Worm (Caenorhabditis elegans) whole organism, L4 larva: Measurements from ENCODE around the gene ZK666.8.

Experiments
- F49E8.2 ChIP-seq: sonication (generic microtip); optimal IDR thresholded peaks from 2 replicates; lab custom pipeline; 2016; ENCODE audit warnings: missing compliant biosample characterization, mild to moderate bottlenecking, missing genetic modification characterization, borderline replicate concordance
- T26A8.4 ChIP-seq: fragments of 200-800 bp; sonication (Bioruptor generic); IDR thresholded peaks from 2 replicates; pipeline ENCODE4 v1.3.6; 2022; ENCODE audit warnings: missing genetic modification characterization, missing compliant biosample characterization
- Y48G9A.11 ChIP-seq: fragments of 200-800 bp; sonication (Bioruptor generic); IDR thresholded peaks from 2 replicates; pipeline ENCODE4 v1.3.6; 2022; ENCODE audit warnings: missing genetic modification reagents, missing genetic modification characterization, missing compliant biosample characterization
- Y75B8A.6 ChIP-seq: fragments of 200-800 bp; sonication (Bioruptor generic); IDR thresholded peaks from 2 replicates; pipeline ENCODE4 v1.3.6; 2022; ENCODE audit warnings: missing genetic modification reagents, missing genetic modification characterization, missing compliant biosample characterization
- ZK546.5 ChIP-seq, 2 experiments: sonication (generic microtip); optimal IDR thresholded peaks; 2 replicates each; lab custom pipeline; 2017; ENCODE audit warnings: missing biosample characterization in 2 of 2, missing genetic modification characterization in 2 of 2
- ama-1 ChIP-seq: fragments of 150-350 bp; optimal IDR thresholded peaks from 2 replicates; lab custom pipeline; 2014; ENCODE audit warnings: inconsistent platforms, mixed read lengths
- ceh-28 ChIP-seq: fragments of 150-350 bp; optimal IDR thresholded peaks from 2 replicates; lab custom pipeline; 2014; ENCODE audit warnings: missing biosample characterization, missing genetic modification reagents, missing genetic modification characterization
- ceh-82 ChIP-seq: sonication (generic microtip); optimal IDR thresholded peaks from 2 replicates; lab custom pipeline; 2017; ENCODE audit warnings: missing biosample characterization, missing genetic modification characterization
- ctbp-1 ChIP-seq: fragments of 200-800 bp; sonication (Bioruptor generic); IDR thresholded peaks from 2 replicates; pipeline ENCODE4 v1.3.6; 2022; ENCODE audit warnings: missing genetic modification reagents, missing genetic modification characterization, missing compliant biosample characterization
- daf-16 ChIP-seq, 3 experiments: sonication (generic microtip); optimal IDR thresholded peaks; 2 replicates each; lab custom pipeline; 2016 to 2017; ENCODE audit warnings: missing genetic modification characterization in 3 of 3, missing genetic modification reagents in 3 of 3, mild to moderate bottlenecking in 2 of 3, missing compliant biosample characterization in 2 of 3, missing biosample characterization in 1 of 3, moderate library complexity in 1 of 3
- daf-19 ChIP-seq: fragments of 200-800 bp; sonication (Bioruptor generic); conservative IDR thresholded peaks from 2 replicates; pipeline ENCODE4 v1.3.6; 2022; ENCODE audit warnings: missing genetic modification characterization, missing compliant biosample characterization
- daf-8 ChIP-seq: fragments of 200-800 bp; sonication (Bioruptor generic); IDR thresholded peaks from 2 replicates; pipeline ENCODE4 v1.3.6; 2022; ENCODE audit warnings: missing genetic modification characterization, missing compliant biosample characterization
- dmd-6 ChIP-seq: fragments of 200-800 bp; sonication (Bioruptor generic); IDR thresholded peaks from 2 replicates; pipeline ENCODE4 v1.3.6; 2022; ENCODE audit warnings: missing genetic modification reagents, missing genetic modification characterization, missing compliant biosample characterization
- dpl-1 ChIP-seq: fragments of 150-350 bp; optimal IDR thresholded peaks from 2 replicates; lab custom pipeline; 2014; ENCODE audit warnings: missing biosample characterization, missing genetic modification reagents, missing genetic modification characterization
- dve-1 ChIP-seq: sonication (generic microtip); optimal IDR thresholded peaks from 2 replicates; lab custom pipeline; 2017; ENCODE audit warnings: antibody characterized with exemption, mild to moderate bottlenecking, missing genetic modification characterization, missing compliant biosample characterization; ENCODE audit not compliant: insufficient read depth
- fkh-10 ChIP-seq: fragments of 150-350 bp; optimal IDR thresholded peaks from 2 replicates; lab custom pipeline; 2014; ENCODE audit warnings: missing biosample characterization, missing genetic modification reagents, missing genetic modification characterization
- hif-1 ChIP-seq, 2 experiments: sonication (generic microtip); optimal IDR thresholded peaks; 2 replicates each; lab custom pipeline; 2016 to 2017; ENCODE audit warnings: missing compliant biosample characterization in 2 of 2, missing genetic modification characterization in 2 of 2, missing genetic modification reagents in 2 of 2, missing genotype in 2 of 2, mild to moderate bottlenecking in 1 of 2
- hlh-11 ChIP-seq: fragments of 200-800 bp; sonication (Bioruptor generic); optimal IDR thresholded peaks from 2 replicates; lab custom pipeline; 2018; ENCODE audit warnings: mild to moderate bottlenecking, missing genetic modification characterization, missing compliant biosample characterization
- hmg-1.1 ChIP-seq: fragments of 200-800 bp; sonication (Bioruptor generic); IDR thresholded peaks from 2 replicates; pipeline ENCODE4 v1.3.6; 2022; ENCODE audit warnings: missing genetic modification reagents, missing genetic modification characterization, missing compliant biosample characterization
- lim-7 ChIP-seq: fragments of 200-800 bp; sonication (Bioruptor generic); IDR thresholded peaks from 2 replicates; pipeline ENCODE4 v1.3.6; 2022; ENCODE audit warnings: missing genetic modification characterization, missing compliant biosample characterization
- lin-1 ChIP-seq: fragments of 200-800 bp; sonication (Bioruptor generic); IDR thresholded peaks from 2 replicates; pipeline ENCODE4 v1.3.6; 2022; ENCODE audit warnings: missing genetic modification reagents, missing genetic modification characterization, missing compliant biosample characterization
- lin-15B ChIP-seq: fragments of 150-350 bp; sonication (generic microtip); optimal IDR thresholded peaks from 3 replicates; lab custom pipeline; 2014; ENCODE audit warnings: missing biosample characterization, missing genetic modification characterization
- lsy-2 ChIP-seq, 2 experiments: fragments of 150-350 bp in 1 of 2; sonication (generic microtip) in 1 of 2; optimal IDR thresholded peaks; 2 replicates each; lab custom pipeline; 2014 to 2017; ENCODE audit warnings: missing biosample characterization in 2 of 2, missing genetic modification characterization in 2 of 2
- mdl-1 ChIP-seq, 2 experiments: fragments of 150-350 bp in 1 of 2; sonication (generic microtip) in 1 of 2; optimal IDR thresholded peaks; 2 replicates each; lab custom pipeline; 2014 to 2017; ENCODE audit warnings: missing biosample characterization in 2 of 2, missing genetic modification characterization in 2 of 2
- mdt-29 ChIP-seq: fragments of 200-800 bp; sonication (Bioruptor generic); IDR thresholded peaks from 2 replicates; pipeline ENCODE4 v1.3.6; 2022; ENCODE audit warnings: missing genetic modification reagents, missing genetic modification characterization, missing compliant biosample characterization
- mes-2 ChIP-seq: sonication (generic microtip); optimal IDR thresholded peaks from 2 replicates; lab custom pipeline; 2016; ENCODE audit warnings: missing genotype, mild to moderate bottlenecking, missing genetic modification characterization, missing compliant biosample characterization; ENCODE audit not compliant: poor library complexity, severe bottlenecking
- mxl-3 ChIP-seq: fragments of 200-800 bp; sonication (Bioruptor generic); optimal IDR thresholded peaks from 2 replicates; lab custom pipeline; 2018; ENCODE audit warnings: mild to moderate bottlenecking, missing genetic modification characterization, missing compliant biosample characterization
- nhr-237 ChIP-seq: sonication (generic microtip); optimal IDR thresholded peaks from 2 replicates; lab custom pipeline; 2017; ENCODE audit warnings: missing biosample characterization, missing genetic modification characterization
- nhr-28 ChIP-seq: fragments of 150-350 bp; optimal IDR thresholded peaks from 2 replicates; lab custom pipeline; 2014; ENCODE audit warnings: missing biosample characterization, missing genetic modification characterization
- nhr-42 ChIP-seq: fragments of 200-800 bp; sonication (Bioruptor generic); IDR thresholded peaks from 2 replicates; pipeline ENCODE4 v1.3.6; 2022; ENCODE audit warnings: missing genetic modification characterization, missing compliant biosample characterization
- nhr-48 ChIP-seq: sonication (generic microtip); optimal IDR thresholded peaks from 2 replicates; lab custom pipeline; 2016; ENCODE audit warnings: mild to moderate bottlenecking, missing genetic modification characterization, missing compliant biosample characterization
- nhr-76 ChIP-seq: fragments of 150-350 bp; optimal IDR thresholded peaks from 2 replicates; lab custom pipeline; 2014; ENCODE audit warnings: missing biosample characterization, missing genetic modification characterization
- php-3 ChIP-seq: fragments of 200-800 bp; sonication (Bioruptor generic); IDR thresholded peaks from 2 replicates; pipeline ENCODE4 v1.3.6; 2022; ENCODE audit warnings: missing genetic modification reagents, missing genetic modification characterization, missing compliant biosample characterization
- pqm-1 ChIP-seq: sonication (generic microtip); optimal IDR thresholded peaks from 2 replicates; lab custom pipeline; 2017; ENCODE audit warnings: missing biosample characterization, missing genetic modification characterization
- saeg-2 ChIP-seq: fragments of 200-800 bp; sonication (Bioruptor generic); IDR thresholded peaks from 2 replicates; pipeline ENCODE4 v1.3.6; 2022; ENCODE audit warnings: missing genetic modification reagents, missing genetic modification characterization, missing compliant biosample characterization
- skn-1 ChIP-seq: fragments of 150-350 bp; optimal IDR thresholded peaks from 2 replicates; lab custom pipeline; 2014; ENCODE audit warnings: missing biosample characterization, missing genetic modification characterization
- spr-1 ChIP-seq: sonication (generic microtip); optimal IDR thresholded peaks from 2 replicates; lab custom pipeline; 2016; ENCODE audit warnings: mild to moderate bottlenecking, missing genetic modification characterization, missing compliant biosample characterization
- tra-1 ChIP-seq: fragments of 200-800 bp; sonication (Bioruptor generic); IDR thresholded peaks from 2 replicates; pipeline ENCODE4 v1.3.6; 2022; ENCODE audit warnings: missing genetic modification reagents, missing genetic modification characterization, missing compliant biosample characterization
- unc-39 ChIP-seq: sonication (generic microtip); optimal IDR thresholded peaks from 2 replicates; lab custom pipeline; 2017; ENCODE audit warnings: missing biosample characterization, missing genetic modification characterization
- unc-62 ChIP-seq, 3 experiments: fragments of 150-350 bp in 1 of 3; sonication (generic microtip); optimal IDR thresholded peaks in 2 of 3; peaks in 1 of 3; 1 replicate in 1 of 3; 2 replicates in 2 of 3; lab custom pipeline; 2014 to 2017; ENCODE audit warnings: missing biosample characterization in 3 of 3, missing genetic modification characterization in 3 of 3, missing genetic modification reagents in 3 of 3, missing genotype in 1 of 3
- vab-7 ChIP-seq: fragments of 200-800 bp; sonication (Bioruptor generic); IDR thresholded peaks from 2 replicates; pipeline ENCODE4 v1.3.6; 2022; ENCODE audit warnings: missing genetic modification reagents, missing genetic modification characterization, missing compliant biosample characterization
- zfp-2 ChIP-seq: sonication (generic microtip); optimal IDR thresholded peaks from 2 replicates; lab custom pipeline; 2016; ENCODE audit warnings: mild to moderate bottlenecking, missing genetic modification characterization, missing compliant biosample characterization
- zfp-3 ChIP-seq: fragments of 200-800 bp; sonication (Bioruptor generic); conservative IDR thresholded peaks from 2 replicates; pipeline ENCODE4 v1.3.6; 2022; ENCODE audit warnings: missing genetic modification reagents, missing genetic modification characterization, missing compliant biosample characterization
- ztf-11 ChIP-seq: fragments of 150-350 bp; optimal IDR thresholded peaks from 2 replicates; lab custom pipeline; 2014; ENCODE audit warnings: missing biosample characterization, missing genetic modification characterization

ZK666.8 gene

DNA sequence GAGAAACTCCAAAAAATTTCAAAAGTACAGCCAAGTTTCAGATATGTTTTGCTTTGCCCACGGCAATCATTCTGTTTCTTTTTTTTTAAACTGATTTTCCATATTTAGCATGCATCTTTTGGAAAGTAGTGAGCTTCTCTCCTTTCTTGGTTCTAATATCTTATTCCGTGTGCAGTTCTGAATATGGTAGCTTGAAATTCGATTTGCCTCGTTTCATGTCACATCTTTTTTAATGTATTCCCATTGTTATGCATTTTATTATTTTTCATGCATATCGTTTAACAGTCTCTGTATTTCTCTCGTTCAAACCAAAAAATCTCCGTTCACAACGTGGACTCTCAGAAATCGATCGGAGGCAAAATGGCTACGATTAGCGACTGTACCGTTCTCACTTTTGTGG is 1.5 kb upstream of the ZK666.8 start, which contains the start of gene ZK666.14:
ZK666.14 (plus strand) TSS at position 301 of the 400 bp plus-strand sequence.
- TF ChIP-seq lim-7 (GFP tag; lab: Robert Waterston, UW) (no peak), skn-1 (tag; lab: Kevin White, UChicago) (no peak), nhr-76 (tag; lab: Kevin White, UChicago) (no peak), mes-2 (no peak), vab-7 (GFP tag; lab: Robert Waterston, UW) (no peak), lin-1 (GFP tag; lab: Robert Waterston, UW) (no peak), daf-8 (GFP tag; lab: Robert Waterston, UW) (no peak), ceh-82 (tag; lab: Kevin White, UChicago) (no peak), hmg-1.1 (GFP tag; lab: Robert Waterston, UW) (no peak), daf-19 (GFP tag; lab: Robert Waterston, UW) (no peak), spr-1 (tag; lab: Kevin White, UChicago) (no peak), zfp-2 (no peak), mdl-1 (tag; optimal IDR thresholded peaks at IDR 0.05; lab: Kevin White, UChicago) (no peak)

DNA sequence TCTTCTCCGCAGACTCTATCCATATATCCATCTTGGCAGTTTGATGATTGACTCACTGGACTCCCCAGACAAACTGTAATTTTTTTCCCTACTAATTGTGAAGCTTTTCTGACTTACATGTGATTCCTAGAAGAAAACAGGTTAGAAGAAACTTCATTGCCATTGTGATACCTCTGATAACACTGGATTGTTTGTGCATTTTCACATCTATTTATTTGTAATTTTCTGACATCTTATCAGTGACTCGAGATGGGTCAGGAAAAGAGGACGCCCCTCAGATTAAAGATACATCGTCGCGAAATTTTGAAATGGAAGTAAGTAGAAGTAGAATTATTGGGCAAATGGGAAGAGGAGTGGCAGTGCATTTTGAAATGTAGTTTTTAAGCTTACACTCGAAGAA is 2.6 kb downstream of the ZK666.8 start, which contains the start of gene clec-61:
clec-61 (minus strand) TSS at position 209 of the 400 bp plus-strand sequence.
- TF ChIP-seq Y75B8A.6 (no peak), ctbp-1 (no peak), daf-8 (GFP tag; lab: Robert Waterston, UW) (no peak), mdl-1 (tag; optimal IDR thresholded peaks at IDR 0.05; lab: Kevin White, UChicago) (no peak), fkh-10 (GFP tag; lab: Kevin White, UChicago) (no peak), ama-1 (no peak), mdt-29 (no peak), pqm-1 (tag; lab: Kevin White, UChicago) (peak; percentile 23), nhr-28 (tag; lab: Kevin White, UChicago) (peak; percentile 58), daf-16 (GFP tag; optimal IDR thresholded peaks at IDR 0.05; lab: Kevin White, UChicago) (no peak), daf-16 (tag; optimal IDR thresholded peaks at IDR 0.05; lab: Kevin White, UChicago) (peak; percentile 87), dve-1 (tag; lab: Kevin White, UChicago) (peak; percentile 18)

DNA sequence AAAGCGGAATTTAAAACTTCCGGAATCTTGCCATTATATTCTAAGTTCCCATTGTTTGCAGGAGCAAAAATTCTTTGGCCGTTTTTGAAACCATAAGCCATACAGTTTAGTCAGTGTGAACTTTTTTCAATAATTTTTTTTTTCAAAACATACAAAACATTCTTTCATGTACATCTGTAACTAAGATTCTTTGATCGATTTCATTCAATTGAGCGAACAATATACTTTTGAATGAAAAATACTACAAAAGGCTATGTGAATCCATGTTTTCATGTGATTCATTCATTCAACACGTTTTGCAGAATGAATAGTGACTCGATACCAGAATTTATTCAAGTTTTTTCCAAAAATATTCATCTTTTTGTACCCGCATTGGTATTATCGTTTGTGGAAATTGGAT is 6.2 kb downstream of the ZK666.8 start, which contains the start of gene ZK666.15:
ZK666.15 (plus strand) TSS at position 301 of the 400 bp plus-strand sequence.
- no peak for TF ChIP-seq T26A8.4 (GFP tag; lab: Robert Waterston, UW)
- TF ChIP-seq zfp-3 (GFP tag; lab: Robert Waterston, UW), result no peak
- no peak for TF ChIP-seq ZK546.5 (tag; optimal IDR thresholded peaks at IDR 0.05; lab: Kevin White, UChicago)
- no peak for TF ChIP-seq Y48G9A.11 (GFP tag; lab: Robert Waterston, UW)
- TF ChIP-seq lin-15B (tag; lab: Kevin White, UChicago), result no peak
- TF ChIP-seq saeg-2 (GFP tag; lab: Robert Waterston, UW), result no peak

DNA sequence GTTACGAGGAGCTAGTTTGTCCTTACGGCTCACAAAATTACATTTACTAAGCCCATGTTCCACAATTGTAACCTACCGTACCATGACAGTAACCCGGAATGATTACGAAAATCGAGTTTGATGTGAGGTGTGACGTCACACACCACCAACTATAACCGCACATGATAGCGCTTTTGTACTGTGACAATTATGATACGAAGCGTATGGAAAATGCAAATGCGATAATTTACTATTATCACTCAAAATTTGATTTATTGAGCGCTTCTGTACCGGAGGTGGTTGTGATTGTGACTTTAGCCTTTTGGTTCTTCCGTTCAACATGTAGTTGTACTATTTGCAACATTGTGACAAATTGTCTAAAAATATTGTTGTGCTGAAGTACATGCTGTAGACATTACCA is 7.3 kb downstream of the ZK666.8 start:
- TF ChIP-seq dmd-6 (GFP tag; lab: Robert Waterston, UW) (peak; percentile 61), mxl-3 (no peak), daf-16 (GFP tag; optimal IDR thresholded peaks at IDR 0.05; lab: Kevin White, UChicago) (no peak), daf-16 (tag; optimal IDR thresholded peaks at IDR 0.05; lab: Kevin White, UChicago) (no peak), nhr-42 (no peak), nhr-237 (tag; lab: Kevin White, UChicago) (no peak), tra-1 (GFP tag; lab: Robert Waterston, UW) (no peak), nhr-48 (tag; lab: Kevin White, UChicago) (no peak), php-3 (peak; percentile 71), daf-19 (GFP tag; lab: Robert Waterston, UW) (no peak), ztf-11 (tag; lab: Kevin White, UChicago) (no peak), hif-1 (tag; optimal IDR thresholded peaks at IDR 0.05; lab: Kevin White, UChicago) (no peak), F49E8.2 (tag; lab: Kevin White, UChicago) (no peak), pqm-1 (tag; lab: Kevin White, UChicago) (peak; percentile 91), nhr-28 (tag; lab: Kevin White, UChicago) (peak; percentile 76), ceh-28 (tag; lab: Kevin White, UChicago) (no peak), lim-7 (GFP tag; lab: Robert Waterston, UW) (no peak), lsy-2 (tag; optimal IDR thresholded peaks at IDR 0.05; lab: Kevin White, UChicago) (no peak), dpl-1 (GFP tag; lab: Kevin White, UChicago) (no peak), dve-1 (tag; lab: Kevin White, UChicago) (no peak), unc-62 (GFP tag; optimal IDR thresholded peaks at IDR 0.05 in 1 of 2; lab: Kevin White, UChicago) (peak in 1 of 2 experiments; percentile 66), unc-62 (tag; optimal IDR thresholded peaks at IDR 0.05; lab: Kevin White, UChicago) (no peak), mes-2 (no peak), unc-39 (tag; lab: Kevin White, UChicago) (no peak), hlh-11 (tag; lab: Kevin White, UChicago) (peak; percentile 44)
